Worm (Caenorhabditis elegans) whole organism, young adult: ENCODE measurements around the gene math-38.
"Not testable (repeated sequence)": the region's sequence is repeated elsewhere in the genome, so short reads cannot be mapped to it uniquely, and the experiment has no call there.

Source experiments
- B0261.1 ChIP-seq: sonication (generic microtip); optimal IDR thresholded peaks from 2 replicates; lab custom pipeline; 2016; ENCODE audit warnings: mild to moderate bottlenecking, missing genetic modification characterization, moderate library complexity, missing compliant biosample characterization
- B0336.3 ChIP-seq: fragments of 200-800 bp; sonication (Bioruptor generic); IDR thresholded peaks from 2 replicates; pipeline ENCODE4 v1.3.6; 2022; ENCODE audit warnings: missing genetic modification characterization, missing compliant biosample characterization
- D2030.7 ChIP-seq: fragments of 200-800 bp; sonication (Bioruptor generic); IDR thresholded peaks from 2 replicates; pipeline ENCODE4 v1.3.6; 2022; ENCODE audit warnings: missing genetic modification reagents, missing genetic modification characterization, missing compliant biosample characterization
- F23B12.7 ChIP-seq: sonication (generic microtip); optimal IDR thresholded peaks from 2 replicates; lab custom pipeline; 2017; ENCODE audit warnings: missing genetic modification characterization, mild to moderate bottlenecking, missing compliant biosample characterization, antibody characterized with exemption, moderate library complexity; ENCODE audit not compliant: insufficient read depth
- F33H1.4 ChIP-seq: fragments of 200-800 bp; sonication (Bioruptor generic); IDR thresholded peaks from 2 replicates; pipeline ENCODE4 v1.3.6; 2022; ENCODE audit warnings: missing genetic modification reagents, missing genetic modification characterization, missing compliant biosample characterization
- F57A8.1 ChIP-seq: fragments of 200-800 bp; sonication (Bioruptor generic); optimal IDR thresholded peaks from 2 replicates; lab custom pipeline; 2018; ENCODE audit warnings: mild to moderate bottlenecking, missing genetic modification characterization, moderate library complexity, missing compliant biosample characterization
- F57C9.4 ChIP-seq: sonication (generic microtip); optimal IDR thresholded peaks from 2 replicates; lab custom pipeline; 2017; ENCODE audit warnings: mild to moderate bottlenecking, missing genetic modification characterization, missing compliant biosample characterization
- Y53F4B.3 ChIP-seq: fragments of 200-800 bp; sonication (Bioruptor generic); IDR thresholded peaks from 2 replicates; pipeline ENCODE4 v1.3.6; 2022; ENCODE audit warnings: missing genetic modification reagents, missing genetic modification characterization, missing compliant biosample characterization
- Y56A3A.18 ChIP-seq: fragments of 200-800 bp; sonication (Bioruptor generic); IDR thresholded peaks from 2 replicates; pipeline ENCODE4 v1.3.6; 2022; ENCODE audit warnings: missing genetic modification reagents, missing genetic modification characterization, missing compliant biosample characterization
- ZK185.1 ChIP-seq: sonication (generic microtip); optimal IDR thresholded peaks from 2 replicates; lab custom pipeline; 2016; ENCODE audit warnings: mild to moderate bottlenecking, missing genetic modification characterization, missing compliant biosample characterization; ENCODE audit not compliant: poor library complexity, severe bottlenecking
- aptf-3 ChIP-seq: fragments of 200-800 bp; sonication (Bioruptor generic); IDR thresholded peaks from 2 replicates; pipeline ENCODE4 v1.3.6; 2022; ENCODE audit warnings: missing genetic modification characterization, missing compliant biosample characterization
- attf-6 ChIP-seq: fragments of 200-800 bp; sonication (Bioruptor generic); IDR thresholded peaks from 2 replicates; pipeline ENCODE4 v1.3.6; 2022; ENCODE audit warnings: missing genetic modification reagents, missing genetic modification characterization, missing compliant biosample characterization
- ceh-27 ChIP-seq: fragments of 200-800 bp; sonication (Bioruptor generic); optimal IDR thresholded peaks from 2 replicates; lab custom pipeline; 2018; ENCODE audit warnings: mild to moderate bottlenecking, missing genetic modification characterization, moderate library complexity, missing compliant biosample characterization
- ceh-40 ChIP-seq: fragments of 200-800 bp; sonication (Bioruptor generic); IDR thresholded peaks from 2 replicates; pipeline ENCODE4 v1.3.6; 2022; ENCODE audit warnings: missing genetic modification characterization, missing compliant biosample characterization
- ceh-91 ChIP-seq: fragments of 200-800 bp; sonication (Bioruptor generic); IDR thresholded peaks from 2 replicates; pipeline ENCODE4 v1.3.6; 2022; ENCODE audit warnings: missing genetic modification reagents, missing genetic modification characterization, missing compliant biosample characterization
- chd-7 ChIP-seq: sonication (generic microtip); optimal IDR thresholded peaks from 2 replicates; lab custom pipeline; 2016; ENCODE audit warnings: mild to moderate bottlenecking, missing genetic modification characterization, moderate library complexity, missing compliant biosample characterization
- die-1 ChIP-seq: sonication (generic microtip); optimal IDR thresholded peaks from 2 replicates; lab custom pipeline; 2016; ENCODE audit warnings: missing genotype, mild to moderate bottlenecking, missing genetic modification characterization, missing compliant biosample characterization
- dox-1 ChIP-seq: fragments of 200-800 bp; sonication (Bioruptor generic); IDR thresholded peaks from 2 replicates; pipeline ENCODE4 v1.3.6; 2022; ENCODE audit warnings: missing genetic modification reagents, missing genetic modification characterization, missing compliant biosample characterization
- egl-18 ChIP-seq: fragments of 200-800 bp; sonication (Bioruptor generic); IDR thresholded peaks from 2 replicates; pipeline ENCODE4 v1.3.6; 2022; ENCODE audit warnings: missing genetic modification reagents, missing genetic modification characterization, missing compliant biosample characterization
- ets-4 ChIP-seq: fragments of 200-800 bp; sonication (Bioruptor generic); optimal IDR thresholded peaks from 2 replicates; lab custom pipeline; 2018; ENCODE audit warnings: mild to moderate bottlenecking, missing genetic modification characterization, missing compliant biosample characterization
- hrde-1 ChIP-seq: sonication (generic microtip); optimal IDR thresholded peaks from 2 replicates; lab custom pipeline; 2016; ENCODE audit warnings: missing genetic modification characterization, mild to moderate bottlenecking, missing compliant biosample characterization, moderate library complexity, missing genotype, missing genetic modification reagents, borderline replicate concordance
- hsf-1 ChIP-seq: fragments of 200-800 bp; sonication (Bioruptor generic); IDR thresholded peaks from 2 replicates; pipeline ENCODE4 v1.3.6; 2022; ENCODE audit warnings: missing genetic modification reagents, missing genetic modification characterization, missing compliant biosample characterization
- lin-26 ChIP-seq: fragments of 200-800 bp; sonication (Bioruptor generic); IDR thresholded peaks from 2 replicates; pipeline ENCODE4 v1.3.6; 2022; ENCODE audit warnings: missing genetic modification reagents, missing genetic modification characterization, missing compliant biosample characterization
- lir-1 ChIP-seq: fragments of 200-800 bp; sonication (Bioruptor generic); conservative IDR thresholded peaks from 2 replicates; pipeline ENCODE4 v1.3.6; 2022; ENCODE audit warnings: missing genetic modification reagents, missing genetic modification characterization, missing compliant biosample characterization
- lsl-1 ChIP-seq: fragments of 200-800 bp; sonication (Bioruptor generic); optimal IDR thresholded peaks from 2 replicates; lab custom pipeline; 2018; ENCODE audit warnings: mild to moderate bottlenecking, missing genetic modification characterization, moderate library complexity, missing compliant biosample characterization
- madf-10 ChIP-seq: sonication (generic microtip); optimal IDR thresholded peaks from 2 replicates; lab custom pipeline; 2016; ENCODE audit warnings: mild to moderate bottlenecking, missing genetic modification characterization, missing compliant biosample characterization
- madf-8 ChIP-seq: fragments of 200-800 bp; sonication (Bioruptor generic); conservative IDR thresholded peaks from 2 replicates; pipeline ENCODE4 v1.3.6; 2022; ENCODE audit warnings: missing genetic modification reagents, missing genetic modification characterization, missing compliant biosample characterization
- mcd-1 ChIP-seq: fragments of 200-800 bp; sonication (Bioruptor generic); IDR thresholded peaks from 2 replicates; pipeline ENCODE4 v1.3.6; 2022; ENCODE audit warnings: missing genetic modification reagents, missing genetic modification characterization, missing compliant biosample characterization
- nfyb-1 ChIP-seq: fragments of 200-800 bp; sonication (Bioruptor generic); IDR thresholded peaks from 2 replicates; pipeline ENCODE4 v1.3.6; 2022; ENCODE audit warnings: missing genetic modification reagents, missing genetic modification characterization, missing compliant biosample characterization
- nhr-120 ChIP-seq: fragments of 200-800 bp; sonication (Bioruptor generic); IDR thresholded peaks from 2 replicates; pipeline ENCODE4 v1.3.6; 2022; ENCODE audit warnings: missing genetic modification characterization, missing compliant biosample characterization
- nhr-179 ChIP-seq: sonication (generic microtip); optimal IDR thresholded peaks from 2 replicates; lab custom pipeline; 2016; ENCODE audit warnings: mild to moderate bottlenecking, missing genetic modification characterization, missing compliant biosample characterization
- snpc-1.3 ChIP-seq: sonication (generic microtip); optimal IDR thresholded peaks from 2 replicates; lab custom pipeline; 2017; ENCODE audit warnings: missing genetic modification characterization, mild to moderate bottlenecking, missing compliant biosample characterization, antibody characterized with exemption, moderate library complexity, missing genotype, missing genetic modification reagents; ENCODE audit not compliant: insufficient read depth
- somi-1 ChIP-seq: fragments of 200-800 bp; sonication (Bioruptor generic); optimal IDR thresholded peaks from 2 replicates; lab custom pipeline; 2018; ENCODE audit warnings: mild to moderate bottlenecking, missing genetic modification characterization, missing compliant biosample characterization
- zfh-2 ChIP-seq: fragments of 200-800 bp; sonication (Bioruptor generic); conservative IDR thresholded peaks from 2 replicates; pipeline ENCODE4 v1.3.6; 2022; ENCODE audit warnings: missing genetic modification reagents, missing genetic modification characterization, missing compliant biosample characterization
- ztf-28 ChIP-seq: fragments of 200-800 bp; sonication (Bioruptor generic); IDR thresholded peaks from 2 replicates; pipeline ENCODE4 v1.3.6; 2022; ENCODE audit warnings: missing genetic modification reagents, missing genetic modification characterization, missing compliant biosample characterization
- ztf-3 ChIP-seq: fragments of 200-800 bp; sonication (Bioruptor generic); optimal IDR thresholded peaks from 2 replicates; lab custom pipeline; 2018; ENCODE audit warnings: mild to moderate bottlenecking, missing genetic modification characterization, missing compliant biosample characterization

Gene math-38

ce11 chrII:1550501-1550900 lies 29.3 kb downstream of the math-38 start, which contains the start of the genes fbxb-52 and fbxb-51:
fbxb-52 (minus strand) TSS chrII:1550601.
fbxb-51 (plus strand) TSS chrII:1550712.
- TF ChIP-seq madf-10 (tag; lab: Kevin White, UChicago), result no peak
- TF ChIP-seq ZK185.1 (tag; lab: Kevin White, UChicago), result no peak
- no peak for TF ChIP-seq ceh-27
- no peak for TF ChIP-seq chd-7 (tag; lab: Kevin White, UChicago)
- no peak for TF ChIP-seq nhr-179 (tag; lab: Kevin White, UChicago)
- no peak for TF ChIP-seq ztf-28
- TF ChIP-seq F57A8.1 (GFP tag; lab: Kevin White, UChicago), result no peak
- no peak for TF ChIP-seq ceh-91 (GFP tag; lab: Robert Waterston, UW)
- TF ChIP-seq dox-1 (GFP tag; lab: Robert Waterston, UW), result no peak
- no peak for TF ChIP-seq Y56A3A.18 (GFP tag; lab: Robert Waterston, UW)
- no peak for TF ChIP-seq snpc-1.3 (tag; lab: Kevin White, UChicago)
- TF ChIP-seq B0261.1 (tag; lab: Kevin White, UChicago), result no peak
- TF ChIP-seq F33H1.4 (GFP tag; lab: Robert Waterston, UW), result no peak

- TF ChIP-seq mcd-1 (GFP tag; lab: Robert Waterston, UW) (no peak), B0336.3 (GFP tag; lab: Robert Waterston, UW) (no peak), die-1 (tag; lab: Kevin White, UChicago) (no peak), nhr-120 (no peak), Y53F4B.3 (GFP tag; lab: Robert Waterston, UW) (no peak), hrde-1 (tag; lab: Kevin White, UChicago) (no peak), ztf-3 (GFP tag; lab: Kevin White, UChicago) (no peak), ceh-91 (GFP tag; lab: Robert Waterston, UW) (no peak), aptf-3 (GFP tag; lab: Robert Waterston, UW) (no peak), madf-8 (no peak), hsf-1 (GFP tag; lab: Robert Waterston, UW) (no peak), zfh-2 (GFP tag; lab: Robert Waterston, UW) (no peak), F23B12.7 (no peak), nfyb-1 (no peak), lsl-1 (GFP tag; lab: Kevin White, UChicago) (no peak), egl-18 (GFP tag; lab: Robert Waterston, UW) (no peak), D2030.7 (GFP tag; lab: Robert Waterston, UW) (no peak), somi-1 (GFP tag; lab: Kevin White, UChicago) (no peak)
These were observed 34.2 kb downstream of the math-38 start, which contains the start of gene K05F6.12 for ce11 chrII:1545625-1546024. K05F6.12 (plus strand) TSS chrII:1545925.

DNA sequence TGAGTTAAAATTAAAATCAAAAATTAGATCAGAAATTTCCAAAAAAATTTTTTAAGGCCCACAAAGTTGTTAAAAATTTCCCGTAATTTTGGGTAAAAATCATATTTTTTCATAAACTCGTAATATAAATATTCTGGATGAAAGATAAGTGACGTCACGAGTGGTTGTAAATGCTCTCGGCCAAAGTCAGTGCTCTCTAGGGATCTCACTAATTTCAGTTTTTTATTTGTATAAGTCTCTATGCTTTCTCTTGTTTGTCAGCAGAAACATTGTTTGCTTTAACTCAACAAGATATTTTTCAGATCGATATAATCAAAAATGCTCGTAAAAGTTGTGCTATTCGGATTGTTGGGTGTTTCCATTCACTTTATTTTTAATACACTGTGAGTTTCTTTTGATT lies 36.6 kb downstream of the math-38 start, which contains the start of gene K05F6.4:
Gene K05F6.4 (plus strand): TSS at position 301 of the 400 bp plus-strand sequence.
- not testable (repeated sequence) for TF ChIP-seq lir-1 (GFP tag; lab: Robert Waterston, UW); ceh-40 (GFP tag; lab: Robert Waterston, UW); F57C9.4 (tag; lab: Kevin White, UChicago)
- TF ChIP-seq, all 124 proteins: peak for 0; not testable (repeated sequence) for 124

DNA sequence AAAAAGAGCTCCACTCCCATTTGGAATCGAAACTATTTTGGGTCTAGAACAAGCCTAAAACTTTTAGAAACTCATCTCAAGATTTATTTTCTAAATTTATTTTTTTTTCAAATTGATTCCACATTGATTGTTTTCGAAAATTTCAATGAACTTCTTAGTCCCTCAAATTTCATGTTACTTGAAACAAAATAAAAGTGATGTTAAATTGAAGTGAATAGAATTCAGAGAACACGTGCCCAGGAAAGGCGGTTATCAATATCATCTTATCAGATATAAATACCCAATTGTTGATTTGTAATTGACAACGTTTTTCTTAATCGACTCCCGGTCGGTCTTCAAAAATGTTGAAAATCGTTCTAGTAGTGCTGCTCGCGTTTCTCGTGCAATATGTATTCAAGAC lies 39.2 kb downstream of the math-38 start, which contains the start of gene poml-4:
Gene poml-4 (plus strand): TSS at position 301 of the 400 bp plus-strand sequence.
- TF ChIP-seq ets-4; attf-6; lin-26 (GFP tag; lab: Robert Waterston, UW): not testable (repeated sequence)
- TF ChIP-seq, all 124 proteins: peak for 0; not testable (repeated sequence) for 124
